Fruit fly (Drosophila melanogaster): Measurements from ENCODE around the gene Tl.

- no peak for TF ChIP-seq CG11617 (GFP tag; optimal IDR thresholded peaks at IDR 0.05)
- no peak for TF ChIP-seq pad (GFP tag; optimal IDR thresholded peaks at IDR 0.05)
- no peak for TF ChIP-seq tj (GFP tag; optimal IDR thresholded peaks at IDR 0.05)
- TF ChIP-seq CG5204 (GFP tag; optimal IDR thresholded peaks at IDR 0.05), result no peak
Measured at dm6 chr3R:26867457-26868044, 68.7 kb downstream of the Tl start.
